Worm (Caenorhabditis elegans): ENCODE data around the gene ark-1.
A peak's percentile ranks its signal among the peaks of the same experiment; 100 is the strongest.

Gene ark-1

DNA sequence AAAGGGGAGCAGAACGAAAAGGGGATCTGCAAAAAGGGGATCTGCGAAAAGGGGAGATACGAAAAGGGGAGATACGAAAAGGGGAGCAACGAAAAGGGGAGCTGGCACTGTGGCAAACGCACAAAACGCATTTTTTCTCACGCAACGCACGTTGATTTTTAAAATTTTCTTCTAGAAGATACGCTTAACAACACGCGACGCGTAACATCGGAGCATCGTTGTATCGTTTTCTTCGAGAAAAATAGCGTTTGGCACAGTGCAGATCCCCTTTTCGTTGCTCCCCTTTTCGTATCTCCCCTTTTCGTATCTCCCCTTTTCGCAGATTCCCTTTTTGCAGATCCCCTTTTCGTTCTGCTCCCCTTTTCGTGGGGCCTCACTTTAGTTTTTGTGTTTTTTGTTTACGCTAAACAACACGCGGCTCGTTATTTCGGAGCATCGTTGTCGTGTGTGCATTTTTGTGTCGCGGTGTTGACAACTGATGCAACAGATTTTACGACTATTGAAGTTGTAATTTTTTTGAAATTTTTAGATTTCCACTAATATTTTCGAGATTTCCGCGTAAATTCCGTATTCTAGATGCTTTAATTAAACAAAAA lies 9.2 kb downstream of the ark-1 start (continued):
- TF ChIP-seq Y95B8A.8 (GFP tag; IDR thresholded peaks at IDR 0.05) (peak; percentile 82), bed-1 (GFP tag; IDR thresholded peaks at IDR 0.05) (0 out of 2 replicates have a peak, but pooled peaks have one; percentile 27), Y67H2A.10 (GFP tag; conservative IDR thresholded peaks at IDR 0.05) (peak; percentile 75; the same call in 1 of the 2 replicates), lin-54 (GFP tag; optimal IDR thresholded peaks at IDR 0.05) (peak; percentile 21), rcor-1 (GFP tag; IDR thresholded peaks at IDR 0.05) (peak; percentile 82), madf-10 (tag; optimal IDR thresholded peaks at IDR 0.05) (peak; percentile 9), attf-6 (GFP tag; IDR thresholded peaks at IDR 0.05) (peak; percentile 83), Y53G8AR.9 (GFP tag; conservative IDR thresholded peaks at IDR 0.05) (0 out of 2 replicates have a peak, but pooled peaks have one; percentile 8), F49E8.2 (tag; optimal IDR thresholded peaks at IDR 0.05; ENCODE audit: insufficient read depth) (peak; percentile 36), ceh-100 (GFP tag; IDR thresholded peaks at IDR 0.05) (peak; percentile 98), D2030.7 (GFP tag; IDR thresholded peaks at IDR 0.05) (peak; percentile 96), lsl-1 (GFP tag; optimal IDR thresholded peaks at IDR 0.05) (peak; percentile 51), egrh-3 (GFP tag; IDR thresholded peaks at IDR 0.05) (0 out of 2 replicates have a peak, but pooled peaks have one; percentile 61)

DNA sequence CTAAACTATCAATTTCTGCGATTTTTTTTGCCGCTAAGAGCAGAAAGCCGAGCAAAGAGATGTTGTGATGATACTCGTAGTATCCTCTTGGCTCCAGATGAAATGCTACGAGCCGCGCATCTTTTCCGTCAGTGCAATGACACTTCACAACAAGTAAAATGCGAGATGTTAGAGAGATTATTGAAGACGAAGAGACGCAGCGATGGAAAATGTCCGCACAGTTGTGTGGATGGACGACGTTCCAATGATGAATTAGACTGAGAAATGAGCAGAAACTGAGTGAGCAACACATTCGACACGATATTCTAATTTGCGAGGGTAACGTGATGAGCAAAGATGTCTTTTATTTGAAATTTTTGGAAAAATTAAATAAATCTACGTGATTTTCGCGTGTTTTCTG lies 9.9 kb downstream of the ark-1 start:
- no peak for TF ChIP-seq Y67H2A.10 (GFP tag; conservative IDR thresholded peaks at IDR 0.05)
- TF ChIP-seq lir-1 (GFP tag; conservative IDR thresholded peaks at IDR 0.05) = no peak
- TF ChIP-seq rec-8 (tag; optimal IDR thresholded peaks at IDR 0.05) = no peak
- TF ChIP-seq attf-6 (GFP tag; IDR thresholded peaks at IDR 0.05) = no peak
- TF ChIP-seq B0261.1 (tag; optimal IDR thresholded peaks at IDR 0.05) = no peak
- TF ChIP-seq lin-40 (tag; optimal IDR thresholded peaks at IDR 0.05) = no peak
- no peak for TF ChIP-seq unc-62 (GFP tag; optimal IDR thresholded peaks at IDR 0.05)

DNA sequence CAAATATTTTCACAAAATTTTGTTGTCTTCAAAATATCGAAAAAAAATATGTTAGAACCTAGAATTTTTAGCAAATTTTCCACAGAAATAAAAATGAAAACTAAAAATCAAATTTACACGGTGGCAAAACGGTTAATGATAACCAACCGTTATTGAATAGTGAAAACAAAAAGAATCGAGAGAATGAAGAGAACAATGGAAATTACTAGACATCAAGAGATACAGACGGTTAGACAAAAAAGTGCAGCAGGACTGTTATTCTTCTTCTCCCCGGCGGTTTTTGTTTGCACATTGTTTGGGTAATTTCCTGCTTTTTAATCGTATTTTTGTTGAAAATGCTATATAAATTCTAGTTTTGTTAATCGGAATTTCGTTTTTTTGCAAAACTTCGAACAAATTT lies 11.9 kb downstream of the ark-1 start:
- no peak for TF ChIP-seq lsy-27 (tag; optimal IDR thresholded peaks at IDR 0.05; ENCODE audit: borderline replicate concordance, insufficient read depth)
- no peak for TF ChIP-seq F49E8.2 (tag; optimal IDR thresholded peaks at IDR 0.05; ENCODE audit: insufficient read depth)
- peak; percentile 38; the same call in 1 of the 2 replicates for TF ChIP-seq hmg-1.2 (GFP tag; IDR thresholded peaks at IDR 0.05)
- TF ChIP-seq T26A5.8 (tag; optimal IDR thresholded peaks at IDR 0.05) = no peak
- no peak for TF ChIP-seq ceh-27 (GFP tag; optimal IDR thresholded peaks at IDR 0.05)

ce11 chrIV:12617934-12618333 lies 12.9 kb downstream of the ark-1 start:
- peak; percentile 74 for TF ChIP-seq efl-1 (GFP tag; optimal IDR thresholded peaks at IDR 0.05)
- TF ChIP-seq unc-62 (GFP tag; optimal IDR thresholded peaks at IDR 0.05) = no peak
- peak; percentile 62 for TF ChIP-seq xnd-1 (tag; optimal IDR thresholded peaks at IDR 0.05)
- TF ChIP-seq madf-6 (GFP tag; IDR thresholded peaks at IDR 0.05) = peak; percentile 84
- no peak for TF ChIP-seq F22D6.2 (tag; optimal IDR thresholded peaks at IDR 0.05)

- TF ChIP-seq zfh-2 (GFP tag; conservative IDR thresholded peaks at IDR 0.05) (peak; percentile 72), nfyb-1 (GFP tag; IDR thresholded peaks at IDR 0.05) (peak; percentile 69; the same call in 1 of the 2 replicates), B0336.3 (GFP tag; IDR thresholded peaks at IDR 0.05) (no peak), ekl-4 (GFP tag; IDR thresholded peaks at IDR 0.05) (no peak), ztf-26 (tag; optimal IDR thresholded peaks at IDR 0.05) (no peak), ztf-18 (tag; optimal IDR thresholded peaks at IDR 0.05) (no peak)
These were observed 13.7 kb downstream of the ark-1 start for ce11 chrIV:12616943-12617689.

Data from whole organism, young adult.